Worm (Caenorhabditis elegans): ENCODE results near the gene R155.5.

ce11 chrIII:1975992-1976391 lies 5.7 kb upstream of the R155.5 start:
- TF ChIP-seq elt-3 (tag; optimal IDR thresholded peaks at IDR 0.05) = no peak
- TF ChIP-seq unc-55 (GFP tag; optimal IDR thresholded peaks at IDR 0.05) = no peak
- no peak for TF ChIP-seq nhr-11 (tag; optimal IDR thresholded peaks at IDR 0.05)
- no peak for TF ChIP-seq skn-1 (tag; optimal IDR thresholded peaks at IDR 0.05)
- TF ChIP-seq lin-13 (GFP tag; optimal IDR thresholded peaks at IDR 0.05) = no peak
- TF ChIP-seq snpc-4 (tag; optimal IDR thresholded peaks at IDR 0.05) = no peak
- TF ChIP-seq mdl-1 (tag; optimal IDR thresholded peaks at IDR 0.05) = no peak
- TF ChIP-seq ztf-11 (tag; optimal IDR thresholded peaks at IDR 0.05) = no peak
- no peak for TF ChIP-seq R02D3.7 (tag; optimal IDR thresholded peaks at IDR 0.05)

All from whole organism, L2 larva.